Fruit fly (Drosophila melanogaster): ENCODE data around the gene ymp.

The ymp gene

dm6 chr3R:25626625-25627275 lies 17.8 kb upstream of the ymp start, which contains the start of gene Ssadh (continued):
- TF ChIP-seq hb (GFP tag; IDR thresholded peaks at IDR 0.05; ENCODE audit: partially characterized antibody) (peak; percentile 61; the same call in 1 of the 3 replicates), CG2120 (GFP tag; optimal IDR thresholded peaks at IDR 0.05) (peak; percentile 9), dan (GFP tag; IDR thresholded peaks at IDR 0.05) (no peak)

- TF ChIP-seq exex (tag; optimal IDR thresholded peaks at IDR 0.05) = peak; percentile 51
- TF ChIP-seq Deaf1 (tag; optimal IDR thresholded peaks at IDR 0.05) = peak; percentile 79
- TF ChIP-seq grn (GFP tag; optimal IDR thresholded peaks at IDR 0.05) = peak; percentile 91
- TF ChIP-seq Med (GFP tag) = peak; percentile 58
- TF ChIP-seq CG3995 (GFP tag; optimal IDR thresholded peaks at IDR 0.05) = no peak
- no peak for TF ChIP-seq CG10147 (GFP tag; optimal IDR thresholded peaks at IDR 0.05)
- TF ChIP-seq Hr78 (GFP tag; optimal IDR thresholded peaks at IDR 0.05) = peak in 1 of 2 experiments; percentile 90
- TF ChIP-seq GATAe (GFP tag; conservative IDR thresholded peaks at IDR 0.05) = peak; percentile 76; the same call in 1 of the 2 replicates
These were observed 17.2 kb upstream of the ymp start for dm6 chr3R:25625940-25626624.

dm6 chr3R:25623800-25624791 lies 15.2 kb upstream of the ymp start, which contains the start of gene Npl4:
Npl4 (minus strand) TSS chr3R:25624662.
- TF ChIP-seq CG14860 (GFP tag; IDR thresholded peaks at IDR 0.05; ENCODE audit: partially characterized antibody) = peak; percentile 91
- peak; percentile 29 for TF ChIP-seq CG13775 (GFP tag; optimal IDR thresholded peaks at IDR 0.05)
- 0 out of 2 replicates have a peak, but pooled peaks have one; percentile 9 for TF ChIP-seq CG5953 (GFP tag; IDR thresholded peaks at IDR 0.05)
- TF ChIP-seq Oli (tag; optimal IDR thresholded peaks at IDR 0.05) = peak; percentile 25
- TF ChIP-seq tio (GFP tag; optimal IDR thresholded peaks at IDR 0.05) = peak; percentile 25
- no peak for TF ChIP-seq CG7357 (GFP tag; IDR thresholded peaks at IDR 0.05)
- TF ChIP-seq Elba2 (GFP tag; optimal IDR thresholded peaks at IDR 0.05) = no peak
- TF ChIP-seq Opbp (GFP tag; IDR thresholded peaks at IDR 0.05; ENCODE audit: partially characterized antibody) = peak; percentile 95
- peak; percentile 92 for TF ChIP-seq unc-4 (GFP tag; IDR thresholded peaks at IDR 0.05; ENCODE audit: partially characterized antibody)
- peak; percentile 90 for TF ChIP-seq amos (GFP tag; IDR thresholded peaks at IDR 0.05; ENCODE audit: partially characterized antibody)
- no peak for TF ChIP-seq D19B (GFP tag; optimal IDR thresholded peaks at IDR 0.05)
- no peak for TF ChIP-seq CG4707 (GFP tag; optimal IDR thresholded peaks at IDR 0.05)
- TF ChIP-seq Bteb2 (GFP tag; optimal IDR thresholded peaks at IDR 0.05) = no peak
- TF ChIP-seq CG18011 (GFP tag; optimal IDR thresholded peaks at IDR 0.05) = peak; percentile 71
- TF ChIP-seq E2f2 (GFP tag; IDR thresholded peaks at IDR 0.05) = peak; percentile 95
- TF ChIP-seq Hr51 (GFP tag; optimal IDR thresholded peaks at IDR 0.05) = peak in 1 of 2 experiments; percentile 40
- peak; percentile 94 for TF ChIP-seq chinmo (GFP tag; IDR thresholded peaks at IDR 0.05; ENCODE audit: partially characterized antibody)
- TF ChIP-seq CG17328 (GFP tag; IDR thresholded peaks at IDR 0.05) = no peak
- no peak for TF ChIP-seq D (optimal IDR thresholded peaks at IDR 0.05)
- no peak for TF ChIP-seq D (GFP tag; optimal IDR thresholded peaks at IDR 0.05)
- TF ChIP-seq tna (GFP tag; IDR thresholded peaks at IDR 0.05; ENCODE audit: partially characterized antibody) = peak; percentile 99
- peak; percentile 38; the same call in 1 of the 2 replicates for TF ChIP-seq Ptx1 (GFP tag; IDR thresholded peaks at IDR 0.05)
- no peak for TF ChIP-seq CG8944 (GFP tag; optimal IDR thresholded peaks at IDR 0.05)
- TF ChIP-seq CG1647 (GFP tag; optimal IDR thresholded peaks at IDR 0.05) = no peak
- peak; percentile 56 for TF ChIP-seq Ravus (GFP tag; IDR thresholded peaks at IDR 0.05)
- no peak for TF ChIP-seq CG11456 (GFP tag; IDR thresholded peaks at IDR 0.05)
- no peak for TF ChIP-seq gcm (GFP tag; optimal IDR thresholded peaks at IDR 0.05)
- TF ChIP-seq cas (GFP tag; IDR thresholded peaks at IDR 0.05) = no peak
- TF ChIP-seq CG34224 (GFP tag; IDR thresholded peaks at IDR 0.05; ENCODE audit: partially characterized antibody) = peak; percentile 97
- TF ChIP-seq CG6813 (GFP tag; optimal IDR thresholded peaks at IDR 0.05) = no peak
- TF ChIP-seq CG9797 (GFP tag; optimal IDR thresholded peaks at IDR 0.05) = peak; percentile 36

Data from whole organism, embryonic.